Worm (Caenorhabditis elegans): ENCODE measurements around the gene mrpl-48.

Gene mrpl-48

ce11 chrV:5576008-5576407 lies 17.5 kb upstream of the mrpl-48 start (continued):
- TF ChIP-seq mdl-1 (tag; optimal IDR thresholded peaks at IDR 0.05) (peak in 1 of 2 experiments; percentile 30), dpl-1 (GFP tag; optimal IDR thresholded peaks at IDR 0.05) (peak in 1 of 3 experiments; percentile 35), ztf-4 (tag; optimal IDR thresholded peaks at IDR 0.05) (no peak), zip-4 (GFP tag; optimal IDR thresholded peaks at IDR 0.05) (peak; percentile 49), nhr-47 (tag; optimal IDR thresholded peaks at IDR 0.05) (peak; percentile 50), nhr-28 (tag; optimal IDR thresholded peaks at IDR 0.05) (no peak), unc-98 (GFP tag; IDR thresholded peaks at IDR 0.05) (no peak), ceh-88 (GFP tag; IDR thresholded peaks at IDR 0.05) (no peak)

ce11 chrV:5579666-5580065 lies 13.8 kb upstream of the mrpl-48 start:
- TF ChIP-seq nhr-20 (tag; optimal IDR thresholded peaks at IDR 0.05) (no peak), efl-1 (optimal IDR thresholded peaks at IDR 0.05) (no peak), efl-1 (GFP tag; optimal IDR thresholded peaks at IDR 0.05 in 1 of 2) (peak in 1 of 2 experiments; percentile 32)

ce11 chrV:5580517-5580916 lies 13.0 kb upstream of the mrpl-48 start:
- TF ChIP-seq rnt-1 (tag; optimal IDR thresholded peaks at IDR 0.05), result peak; percentile 48
- no peak for TF ChIP-seq mef-2 (tag; optimal IDR thresholded peaks at IDR 0.05)
- TF ChIP-seq efl-1 (optimal IDR thresholded peaks at IDR 0.05), result peak; percentile 60 to 74
- peak; percentile 48 to 92 for TF ChIP-seq efl-1 (GFP tag; optimal IDR thresholded peaks at IDR 0.05 in 1 of 2)
- peak; percentile 45 for TF ChIP-seq ztf-4 (tag; optimal IDR thresholded peaks at IDR 0.05)
- TF ChIP-seq nhr-90 (tag; optimal IDR thresholded peaks at IDR 0.05; ENCODE audit: poor library complexity), result no peak
- peak; percentile 36 to 78 (median 67) for TF ChIP-seq ceh-82 (tag; optimal IDR thresholded peaks at IDR 0.05)
- TF ChIP-seq ama-1 (optimal IDR thresholded peaks at IDR 0.05), result peak; percentile 10
- TF ChIP-seq egl-27 (tag; optimal IDR thresholded peaks at IDR 0.05), result no peak
- TF ChIP-seq isw-1 (GFP tag; IDR thresholded peaks at IDR 0.05), result peak; percentile 33
- TF ChIP-seq unc-86 (tag; optimal IDR thresholded peaks at IDR 0.05), result peak; percentile 27
- peak; percentile 61 for TF ChIP-seq fkh-8 (tag; optimal IDR thresholded peaks at IDR 0.05)
- TF ChIP-seq hlh-4 (tag; optimal IDR thresholded peaks at IDR 0.05), result no peak
- no peak for TF ChIP-seq alr-1 (tag; optimal IDR thresholded peaks at IDR 0.05; ENCODE audit: borderline replicate concordance)
- no peak for TF ChIP-seq fkh-4 (tag; optimal IDR thresholded peaks at IDR 0.05; ENCODE audit: borderline replicate concordance)
- TF ChIP-seq nhr-12 (tag; optimal IDR thresholded peaks at IDR 0.05), result no peak
- TF ChIP-seq elt-2 (tag; optimal IDR thresholded peaks at IDR 0.05), result no peak
- peak; percentile 50 for TF ChIP-seq snpc-4 (tag; optimal IDR thresholded peaks at IDR 0.05)
- no peak for TF ChIP-seq elt-3 (tag; optimal IDR thresholded peaks at IDR 0.05)
- no peak for TF ChIP-seq grh-1 (GFP tag; IDR thresholded peaks at IDR 0.05)
- peak; percentile 40 for TF ChIP-seq lin-13 (GFP tag; optimal IDR thresholded peaks at IDR 0.05)
- TF ChIP-seq zag-1 (tag; optimal IDR thresholded peaks at IDR 0.05), result no peak
- no peak for TF ChIP-seq dsc-1 (tag; optimal IDR thresholded peaks at IDR 0.05)
- no peak for TF ChIP-seq egl-13 (tag; optimal IDR thresholded peaks at IDR 0.05)
- no peak for TF ChIP-seq sox-4 (tag; optimal IDR thresholded peaks at IDR 0.05)
- no peak for TF ChIP-seq fkh-10 (GFP tag; optimal IDR thresholded peaks at IDR 0.05)
- TF ChIP-seq nhr-85 (tag), result no peak
- TF ChIP-seq lsy-2 (tag; optimal IDR thresholded peaks at IDR 0.05), result peak; percentile 67 to 90
- TF ChIP-seq Y116A8C.19 (tag; optimal IDR thresholded peaks at IDR 0.05; ENCODE audit: borderline replicate concordance), result no peak
- no peak for TF ChIP-seq sup-37 (GFP tag; optimal IDR thresholded peaks at IDR 0.05)
- no peak for TF ChIP-seq pag-3 (tag; optimal IDR thresholded peaks at IDR 0.05; ENCODE audit: borderline replicate concordance, insufficient read depth)
- peak; percentile 76 for TF ChIP-seq nhr-71 (tag; optimal IDR thresholded peaks at IDR 0.05)
- no peak for TF ChIP-seq pax-3 (tag; optimal IDR thresholded peaks at IDR 0.05)
- no peak for TF ChIP-seq lin-15B (tag; optimal IDR thresholded peaks at IDR 0.05)
- TF ChIP-seq efl-3 (GFP tag; optimal IDR thresholded peaks at IDR 0.05), result no peak
- peak; percentile 12 for TF ChIP-seq nhr-237 (tag; optimal IDR thresholded peaks at IDR 0.05)
- TF ChIP-seq C16A3.4 (tag; optimal IDR thresholded peaks at IDR 0.05), result no peak
- no peak for TF ChIP-seq nhr-11 (tag; optimal IDR thresholded peaks at IDR 0.05)
- no peak for TF ChIP-seq unc-98 (GFP tag; IDR thresholded peaks at IDR 0.05)
- no peak for TF ChIP-seq lir-3 (tag; optimal IDR thresholded peaks at IDR 0.05; ENCODE audit: poor library complexity)
- no peak for TF ChIP-seq ceh-90 (tag; optimal IDR thresholded peaks at IDR 0.05)
- TF ChIP-seq skn-1 (tag; optimal IDR thresholded peaks at IDR 0.05), result peak; percentile 50
